Worm (Caenorhabditis elegans) whole organism, young adult: ENCODE results near the gene npr-27.

Source experiments
- ceh-100 ChIP-seq: fragments of 200-800 bp; sonication (Bioruptor generic); IDR thresholded peaks from 2 replicates; pipeline ENCODE4 v1.3.6; 2022; ENCODE audit warnings: missing genetic modification reagents, missing genetic modification characterization, missing compliant biosample characterization
- dpff-1 ChIP-seq: sonication (generic microtip); optimal IDR thresholded peaks from 2 replicates; lab custom pipeline; 2017; ENCODE audit warnings: mild to moderate bottlenecking, missing genetic modification characterization, missing compliant biosample characterization
- hlh-12 ChIP-seq: sonication (generic microtip); optimal IDR thresholded peaks from 2 replicates; lab custom pipeline; 2016; ENCODE audit warnings: missing genetic modification characterization, missing compliant biosample characterization
- unc-62 ChIP-seq: fragments of 150-350 bp; optimal IDR thresholded peaks from 2 replicates; lab custom pipeline; 2014; ENCODE audit warnings: missing biosample characterization, missing genetic modification reagents, missing genetic modification characterization

DNA sequence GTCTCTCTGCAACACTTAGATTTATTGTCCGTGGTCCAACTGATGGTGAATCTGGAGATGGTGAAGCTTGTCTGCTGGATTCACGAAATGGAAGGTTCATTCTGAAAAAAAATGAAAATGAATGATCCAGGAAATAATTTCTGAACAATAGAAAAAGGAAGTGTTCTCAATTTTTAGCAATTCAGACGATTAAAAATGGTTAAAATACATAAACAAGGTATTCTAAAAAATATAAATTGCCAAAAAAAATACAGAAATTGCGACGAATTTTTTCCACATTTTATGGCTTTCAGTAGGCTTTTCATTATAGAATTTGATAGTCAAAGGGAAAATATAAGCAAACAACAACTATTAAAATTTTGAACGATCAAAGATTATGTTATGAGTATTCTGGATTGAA is 42.3 kb upstream of the npr-27 start, which contains the start of gene glb-2:
- no peak for TF ChIP-seq hlh-12 (tag; lab: Kevin White, UChicago)
- no peak for TF ChIP-seq unc-62 (GFP tag; lab: Kevin White, UChicago)
- TF ChIP-seq ceh-100: no peak
- no peak for TF ChIP-seq dpff-1 (tag; lab: Kevin White, UChicago)
